Fruit fly (Drosophila melanogaster) ovary, adult (tissue): ENCODE data around the gene CG10137.
A peak's percentile ranks its signal among the peaks of the same experiment; 100 is the strongest.

Experiments used
- CG17801 ChIP-seq: fragments of 200-800 bp; optimal IDR thresholded peaks from 2 replicates; lab custom pipeline; 2019; ENCODE audit warnings: missing biosample characterization, mild to moderate bottlenecking, missing genetic modification characterization, moderate library complexity; ENCODE audit not compliant: partially characterized antibody

CG10137 gene

dm6 chr2L:19526316-19526715 lies at the start of gene CG10137, which contains the start of gene Dpm1:
Gene CG10137, plus strand, starts transcription at chr2L:19526686.
Gene Dpm1, minus strand, starts transcription at chr2L:19526368.
- TF ChIP-seq CG17801 (GFP tag; lab: Kevin White, UChicago): peak; percentile 57

dm6 chr2L:19479249-19479984 lies 47.1 kb upstream of the CG10137 start:
- no peak for TF ChIP-seq CG17801 (GFP tag; lab: Kevin White, UChicago)

dm6 chr2L:19480406-19481334 lies 45.8 kb upstream of the CG10137 start:
- TF ChIP-seq CG17801 (GFP tag; lab: Kevin White, UChicago): no peak

- no peak for TF ChIP-seq CG17801 (GFP tag; lab: Kevin White, UChicago)
These were observed 41.9 kb upstream of the CG10137 start, which contains the start of the genes CG10195 and CG13084 for dm6 chr2L:19484539-19484938. Gene CG10195, minus strand, starts transcription at chr2L:19484705. Gene CG13084, plus strand, starts transcription at chr2L:19484930.

- TF ChIP-seq CG17801 (GFP tag; lab: Kevin White, UChicago): no peak
These were observed 39.3 kb upstream of the CG10137 start, which contains the start of gene CG13083 for dm6 chr2L:19487190-19487589. Gene CG13083, plus strand, starts transcription at chr2L:19487490.

dm6 chr2L:19489997-19490461 lies 36.5 kb upstream of the CG10137 start, which contains the start of the genes CG10194 and CG18094:
Gene CG10194, minus strand, starts transcription at chr2L:19490104.
Gene CG18094, plus strand, starts transcription at chr2L:19490262.
- TF ChIP-seq CG17801 (GFP tag; lab: Kevin White, UChicago): peak; percentile 85

dm6 chr2L:19492934-19493686 lies 33.4 kb upstream of the CG10137 start, which contains the start of the genes swm and Ctu2:
Gene swm, plus strand, starts transcription at chr2L:19493251.
Gene Ctu2, minus strand, starts transcription at chr2L:19493253.
- TF ChIP-seq CG17801 (GFP tag; lab: Kevin White, UChicago): peak; percentile 76

dm6 chr2L:19497983-19498382 lies 28.5 kb upstream of the CG10137 start, which contains the start of gene Top3alpha:
Gene Top3alpha, plus strand, starts transcription at chr2L:19498168.
- peak; percentile 40 for TF ChIP-seq CG17801 (GFP tag; lab: Kevin White, UChicago)

- TF ChIP-seq CG17801 (GFP tag; lab: Kevin White, UChicago): no peak
These were observed 20.2 kb upstream of the CG10137 start for dm6 chr2L:19506323-19506722.

dm6 chr2L:19508361-19508918 lies 18.0 kb upstream of the CG10137 start, which contains the start of gene cyst:
Gene cyst, minus strand, starts transcription at chr2L:19508764.
- TF ChIP-seq CG17801 (GFP tag; lab: Kevin White, UChicago): no peak

dm6 chr2L:19512184-19512583 lies 14.3 kb upstream of the CG10137 start:
- TF ChIP-seq CG17801 (GFP tag; lab: Kevin White, UChicago): no peak

dm6 chr2L:19516062-19516461 lies 10.4 kb upstream of the CG10137 start:
- no peak for TF ChIP-seq CG17801 (GFP tag; lab: Kevin White, UChicago)

dm6 chr2L:19517154-19517814 lies 9.2 kb upstream of the CG10137 start, which contains the start of gene Hasp:
Gene Hasp, minus strand, starts transcription at chr2L:19517204.
- TF ChIP-seq CG17801 (GFP tag; lab: Kevin White, UChicago): no peak
